Fruit fly (Drosophila melanogaster) whole organism, embryonic: ENCODE data around the gene chb.

Source experiments
- Atf6 ChIP-seq: fragments of 200-800 bp; sonication (Bioruptor generic); IDR thresholded peaks from 2 replicates; pipeline ENCODE4 v1.3.6; 2022; ENCODE audit warnings: missing biosample characterization, missing genetic modification characterization
- Bdp1 ChIP-seq: fragments of 200-800 bp; sonication (Bioruptor generic); optimal IDR thresholded peaks from 3 replicates; lab custom pipeline; 2016; ENCODE audit warnings: missing biosample characterization, missing genetic modification characterization
- CG10366 ChIP-seq: fragments of 200-800 bp; sonication (Bioruptor generic); IDR thresholded peaks from 2 replicates; pipeline ENCODE4 v1.3.6; 2022; ENCODE audit warnings: missing biosample characterization, missing genetic modification characterization
- CG10959 ChIP-seq: fragments of 200-800 bp; sonication (Bioruptor generic); IDR thresholded peaks from 2 replicates; pipeline ENCODE4 v1.3.6; 2022; ENCODE audit warnings: missing biosample characterization, missing genetic modification characterization
- CG11456 ChIP-seq: fragments of 200-800 bp; sonication (Bioruptor generic); IDR thresholded peaks from 3 replicates; pipeline ENCODE4 v1.3.6; 2022; ENCODE audit warnings: missing biosample characterization, missing genetic modification characterization
- CG12236 ChIP-seq: fragments of 200-800 bp; sonication (Bioruptor generic); optimal IDR thresholded peaks from 2 replicates; lab custom pipeline; 2016; ENCODE audit warnings: missing biosample characterization, missing genetic modification characterization
- CG13894 ChIP-seq: fragments of 200-800 bp; sonication (Bioruptor generic); optimal IDR thresholded peaks from 3 replicates; lab custom pipeline; 2018; ENCODE audit warnings: missing biosample characterization, mild to moderate bottlenecking, missing genetic modification characterization, moderate library complexity
- CG14050 ChIP-seq: fragments of 200-800 bp; sonication (Bioruptor generic); IDR thresholded peaks from 3 replicates; pipeline ENCODE4 v1.3.6; 2022; ENCODE audit warnings: missing biosample characterization, missing genetic modification characterization
- CG15601 ChIP-seq: fragments of 200-800 bp; sonication (Bioruptor generic); optimal IDR thresholded peaks from 3 replicates; lab custom pipeline; 2019; ENCODE audit warnings: missing biosample characterization, mild to moderate bottlenecking, missing genetic modification characterization, moderate library complexity
- CG17385 ChIP-seq: fragments of 200-800 bp; sonication (Bioruptor generic); optimal IDR thresholded peaks from 3 replicates; lab custom pipeline; 2018; ENCODE audit warnings: missing biosample characterization, mild to moderate bottlenecking, missing genetic modification characterization
- CG18262 ChIP-seq: fragments of 200-800 bp; optimal IDR thresholded peaks from 3 replicates; lab custom pipeline; 2019; ENCODE audit warnings: missing biosample characterization, mild to moderate bottlenecking, missing genetic modification characterization, moderate library complexity
- CG18599 ChIP-seq: fragments of 200-800 bp; sonication (Bioruptor generic); optimal IDR thresholded peaks from 3 replicates; lab custom pipeline; 2017; ENCODE audit warnings: missing biosample characterization, missing genetic modification characterization, mild to moderate bottlenecking, moderate library complexity, missing genetic modification reagents
- CG30431 ChIP-seq: fragments of 200-800 bp; sonication (Bioruptor generic); optimal IDR thresholded peaks from 2 replicates; lab custom pipeline; 2017; ENCODE audit warnings: missing biosample characterization, missing genetic modification characterization
- CG31365 ChIP-seq: fragments of 200-800 bp; sonication (Bioruptor generic); optimal IDR thresholded peaks from 2 replicates; lab custom pipeline; 2018; ENCODE audit warnings: missing biosample characterization, mild to moderate bottlenecking, missing genetic modification characterization
- CG31441 ChIP-seq: fragments of 200-800 bp; sonication (Bioruptor generic); IDR thresholded peaks from 2 replicates; pipeline ENCODE4 v1.3.6; 2022; ENCODE audit warnings: missing biosample characterization, missing genetic modification characterization
- CG33213 ChIP-seq: fragments of 200-800 bp; sonication (Bioruptor generic); optimal IDR thresholded peaks from 3 replicates; lab custom pipeline; 2016; ENCODE audit warnings: missing biosample characterization, missing genetic modification characterization
- CG6765 ChIP-seq: fragments of 200-800 bp; sonication (Bioruptor generic); optimal IDR thresholded peaks from 3 replicates; lab custom pipeline; 2017; ENCODE audit warnings: missing biosample characterization, mild to moderate bottlenecking, missing genetic modification characterization
- CG7963 ChIP-seq: fragments of 200-800 bp; sonication (Bioruptor generic); IDR thresholded peaks from 3 replicates; pipeline ENCODE4 v1.3.6; 2022; ENCODE audit warnings: missing biosample characterization, missing genetic modification characterization; ENCODE audit not compliant: partially characterized antibody
- CG7987 ChIP-seq: fragments of 200-800 bp; sonication (Bioruptor generic); optimal IDR thresholded peaks from 2 replicates; lab custom pipeline; 2018; ENCODE audit warnings: missing biosample characterization, mild to moderate bottlenecking, missing genetic modification characterization, moderate library complexity
- Deaf1 ChIP-seq: fragments of 200-800 bp; optimal IDR thresholded peaks from 3 replicates; lab custom pipeline; 2019; ENCODE audit warnings: missing biosample characterization, mild to moderate bottlenecking, missing genetic modification characterization, moderate library complexity
- Gsc ChIP-seq: fragments of 200-800 bp; sonication (Bioruptor generic); IDR thresholded peaks from 2 replicates; pipeline ENCODE4 v1.3.6; 2022; ENCODE audit warnings: missing biosample characterization, missing genetic modification characterization
- Gug ChIP-seq: fragments of 200-800 bp; sonication (Bioruptor generic); IDR thresholded peaks from 4 replicates; pipeline ENCODE4 v1.3.6; 2022; ENCODE audit warnings: missing biosample characterization, missing genetic modification characterization
- Med ChIP-seq: fragments of 200-800 bp; sonication (Bioruptor generic); peaks from one replicate; lab custom pipeline; 2016; ENCODE audit warnings: missing biosample characterization, missing genetic modification characterization, mild to moderate bottlenecking, inconsistent platforms, moderate library complexity
- Mrtf ChIP-seq: fragments of 200-800 bp; sonication (Bioruptor generic); IDR thresholded peaks from 3 replicates; pipeline ENCODE4 v1.3.6; 2022; ENCODE audit warnings: missing biosample characterization, missing genetic modification characterization
- NK7.1 ChIP-seq: fragments of 200-800 bp; sonication (Bioruptor generic); optimal IDR thresholded peaks from 3 replicates; lab custom pipeline; 2016; ENCODE audit warnings: missing biosample characterization, missing genetic modification characterization
- Neu2 ChIP-seq: fragments of 200-800 bp; sonication (Bioruptor generic); optimal IDR thresholded peaks from 3 replicates; lab custom pipeline; 2016; ENCODE audit warnings: missing biosample characterization, missing genetic modification characterization, borderline replicate concordance
- NfI ChIP-seq: fragments of 200-800 bp; sonication (Bioruptor generic); optimal IDR thresholded peaks from 3 replicates; lab custom pipeline; 2018; ENCODE audit warnings: missing biosample characterization, mild to moderate bottlenecking, missing genetic modification characterization, moderate library complexity
- Oli ChIP-seq: fragments of 200-800 bp; sonication (Bioruptor generic); optimal IDR thresholded peaks from 2 replicates; lab custom pipeline; 2018; ENCODE audit warnings: missing biosample characterization, mild to moderate bottlenecking, missing genetic modification characterization, moderate library complexity
- Ravus ChIP-seq: fragments of 200-800 bp; sonication (Bioruptor generic); IDR thresholded peaks from 2 replicates; pipeline ENCODE4 v1.3.6; 2022; ENCODE audit warnings: missing biosample characterization, missing genetic modification characterization
- Trl ChIP-seq, 3 experiments: fragments of >200 bp in 2 of 3; fragments of 200-800 bp in 1 of 3; sonication (Bioruptor generic) in 1 of 3; optimal IDR thresholded peaks; 2 replicates in 1 of 3; 3 replicates in 2 of 3; lab custom pipeline; 2016 to 2017; ENCODE audit warnings: missing biosample characterization in 1 of 3, missing genetic modification characterization in 1 of 3
- az2 ChIP-seq: fragments of 200-800 bp; sonication (Bioruptor generic); optimal IDR thresholded peaks from 3 replicates; lab custom pipeline; 2016; ENCODE audit warnings: missing biosample characterization, missing genetic modification characterization
- cg ChIP-seq: fragments of 200-800 bp; sonication (Bioruptor generic); optimal IDR thresholded peaks from 3 replicates; lab custom pipeline; 2019; ENCODE audit warnings: missing biosample characterization, mild to moderate bottlenecking, missing genetic modification characterization, moderate library complexity
- chinmo ChIP-seq: fragments of 200-800 bp; sonication (Bioruptor generic); IDR thresholded peaks from 4 replicates; pipeline ENCODE4 v1.3.6; 2022; ENCODE audit warnings: missing biosample characterization, missing genetic modification characterization; ENCODE audit not compliant: partially characterized antibody
- disco-r ChIP-seq: fragments of 200-800 bp; sonication (Bioruptor generic); optimal IDR thresholded peaks from 2 replicates; lab custom pipeline; 2016; ENCODE audit warnings: missing biosample characterization, missing genetic modification characterization
- dmrt11E ChIP-seq: fragments of 200-800 bp; sonication (Bioruptor generic); optimal IDR thresholded peaks from 3 replicates; lab custom pipeline; 2018; ENCODE audit warnings: missing biosample characterization, mild to moderate bottlenecking, missing genetic modification characterization, moderate library complexity
- esg ChIP-seq: fragments of 200-800 bp; sonication (Bioruptor generic); conservative IDR thresholded peaks from 2 replicates; pipeline ENCODE4 v1.3.6; 2022; ENCODE audit warnings: missing biosample characterization, missing genetic modification characterization
- ewg ChIP-seq: fragments of 200-800 bp; sonication (Bioruptor generic); optimal IDR thresholded peaks from 3 replicates; lab custom pipeline; 2017; ENCODE audit warnings: mild to moderate bottlenecking, missing biosample characterization, missing genetic modification reagents, missing genetic modification characterization
- gcm ChIP-seq: fragments of 200-800 bp; sonication (Bioruptor generic); optimal IDR thresholded peaks from 2 replicates; lab custom pipeline; 2019; ENCODE audit warnings: missing biosample characterization, mild to moderate bottlenecking, missing genetic modification characterization, moderate library complexity
- kah ChIP-seq: fragments of 200-800 bp; sonication (Bioruptor generic); optimal IDR thresholded peaks from 2 replicates; lab custom pipeline; 2018; ENCODE audit warnings: missing biosample characterization, mild to moderate bottlenecking, missing genetic modification characterization
- ken ChIP-seq: fragments of 200-800 bp; sonication (Bioruptor generic); IDR thresholded peaks from 3 replicates; pipeline ENCODE4 v1.3.6; 2022; ENCODE audit warnings: missing biosample characterization, missing genetic modification characterization
- lmd ChIP-seq: fragments of 200-800 bp; sonication (Bioruptor generic); IDR thresholded peaks from 2 replicates; pipeline ENCODE4 v1.3.6; 2022; ENCODE audit warnings: missing biosample characterization, missing genetic modification characterization
- pb ChIP-seq: fragments of 200-800 bp; sonication (Bioruptor generic); optimal IDR thresholded peaks from 3 replicates; lab custom pipeline; 2016; ENCODE audit warnings: missing biosample characterization, missing genetic modification characterization
- prd ChIP-seq, 3 experiments: fragments of >200 bp in 2 of 3; fragments of 200-800 bp in 1 of 3; sonication (Bioruptor generic) in 1 of 3; optimal IDR thresholded peaks in 2 of 3; IDR thresholded peaks in 1 of 3; 2 replicates in 2 of 3; 3 replicates in 1 of 3; pipeline versions ENCODE4 v1.3.6 to Lab custom; 2017 to 2022; ENCODE audit warnings: missing biosample characterization in 1 of 3, missing genetic modification characterization in 1 of 3
- rib ChIP-seq: fragments of 200-800 bp; sonication (Bioruptor generic); IDR thresholded peaks from 2 replicates; pipeline ENCODE4 v1.3.6; 2022; ENCODE audit warnings: missing biosample characterization, missing genetic modification characterization
- scrt ChIP-seq: fragments of 200-800 bp; sonication (Bioruptor generic); optimal IDR thresholded peaks from 2 replicates; lab custom pipeline; 2018; ENCODE audit warnings: missing biosample characterization, mild to moderate bottlenecking, missing genetic modification characterization, moderate library complexity
- sd ChIP-seq: fragments of 200-800 bp; sonication (Bioruptor generic); optimal IDR thresholded peaks from 3 replicates; lab custom pipeline; 2018; ENCODE audit warnings: missing biosample characterization, mild to moderate bottlenecking, missing genetic modification characterization, moderate library complexity
- ttk ChIP-seq: fragments of 200-800 bp; sonication (Bioruptor generic); IDR thresholded peaks from 2 replicates; pipeline ENCODE4 v2.1.2; 2022; ENCODE audit warnings: missing biosample characterization, missing genetic modification characterization

The chb gene

DNA sequence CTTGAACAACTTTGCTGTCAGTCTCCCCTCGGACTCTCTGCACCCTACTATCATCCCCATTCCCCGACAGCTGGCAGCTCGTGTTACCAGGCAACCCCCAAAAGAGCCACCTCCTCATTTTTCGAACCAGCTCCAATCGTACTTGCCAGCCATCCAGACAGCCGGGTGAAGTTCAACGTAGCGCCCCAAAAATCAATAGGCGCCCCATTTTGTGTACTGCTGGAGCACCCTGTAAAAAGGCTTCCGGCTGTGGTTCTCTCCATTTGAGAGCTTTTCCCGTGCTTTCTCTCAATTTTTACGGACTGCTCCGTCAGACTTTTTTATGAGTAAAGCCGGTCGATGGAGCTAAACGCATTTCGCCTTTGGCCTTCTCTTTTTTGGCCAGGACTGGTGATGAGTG is 13.0 kb downstream of the chb start (continued):
- TF ChIP-seq CG6765 (GFP tag; lab: Kevin White, UChicago) (peak; percentile 13), Med (GFP tag; lab: Kevin White, UChicago) (peak; percentile 57), scrt (GFP tag; lab: Kevin White, UChicago) (peak; percentile 62), CG18599 (GFP tag; lab: Kevin White, UChicago) (peak; percentile 3), CG10366 (GFP tag; lab: Robert Waterston, UW) (peak; percentile 33; the same call in 1 of the 2 replicates), CG31441 (no peak), CG31365 (no peak)

DNA sequence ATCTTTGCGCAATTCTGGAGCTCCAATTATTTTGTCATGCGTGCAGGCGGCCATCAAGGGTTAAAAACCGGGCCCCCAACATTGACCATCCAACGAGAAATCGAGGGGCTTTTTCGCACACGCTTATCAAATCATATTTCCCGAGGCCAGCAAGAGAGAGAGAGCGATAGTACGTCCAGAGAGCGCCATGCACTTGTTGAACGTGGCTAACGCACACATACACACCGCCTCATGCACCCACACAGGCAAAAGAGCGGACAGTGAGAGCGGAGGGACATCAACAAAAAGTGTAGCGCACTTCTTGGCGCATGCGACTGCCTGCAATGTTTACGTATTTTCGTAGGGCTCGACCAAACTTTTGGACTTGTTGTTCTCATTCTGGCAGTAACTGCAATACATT is 13.8 kb downstream of the chb start:
- TF ChIP-seq Med (GFP tag; lab: Kevin White, UChicago) (peak; percentile 26), Trl (optimal IDR thresholded peaks at IDR 0.05; lab: Kevin White, UChicago) (peak; percentile 27 to 54), Trl (GFP tag; optimal IDR thresholded peaks at IDR 0.05; lab: Kevin White, UChicago) (no peak), ewg (peak; percentile 30), Gsc (no peak), kah (GFP tag; lab: Kevin White, UChicago) (no peak), Atf6 (GFP tag; lab: Robert Waterston, UW) (no peak), CG18262 (tag; lab: Kevin White, UChicago) (no peak), CG13894 (tag; lab: Kevin White, UChicago) (peak; percentile 29), scrt (GFP tag; lab: Kevin White, UChicago) (peak; percentile 99), cg (peak; percentile 23), chinmo (GFP tag; lab: Robert Waterston, UW) (0 out of 4 replicates have a peak, but pooled peaks have one; percentile 15)

DNA sequence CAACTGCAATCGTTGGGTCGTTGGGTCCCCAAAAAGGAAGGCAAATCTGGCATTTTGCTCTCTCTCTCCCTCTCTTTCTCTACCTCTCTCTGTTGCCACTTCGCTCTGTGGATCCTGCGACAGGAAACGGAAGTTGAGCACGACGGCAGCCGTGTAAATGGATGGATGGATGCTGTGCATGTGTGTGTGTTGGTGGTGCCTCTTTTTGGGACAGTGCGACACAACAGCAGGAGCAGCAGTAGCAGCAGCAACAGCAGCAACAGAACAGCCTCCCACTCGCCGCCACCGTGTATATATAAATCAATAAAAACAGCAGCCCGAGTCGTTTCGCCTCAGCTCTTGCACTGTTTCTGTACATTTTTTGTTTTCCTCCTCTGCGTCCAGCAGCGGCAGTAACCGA is 19.4 kb downstream of the chb start:
- TF ChIP-seq CG6765 (GFP tag; lab: Kevin White, UChicago) = peak; percentile 60
- no peak for TF ChIP-seq sd (tag; lab: Kevin White, UChicago)
- TF ChIP-seq Deaf1 (tag; lab: Kevin White, UChicago) = peak; percentile 28
- no peak for TF ChIP-seq NfI
- no peak for TF ChIP-seq CG12236 (GFP tag; lab: Kevin White, UChicago)
- peak; percentile 38 for TF ChIP-seq CG17385 (GFP tag; lab: Kevin White, UChicago)
- TF ChIP-seq CG11456 = no peak
- TF ChIP-seq lmd = no peak
- TF ChIP-seq disco-r (GFP tag; lab: Kevin White, UChicago) = no peak
- no peak for TF ChIP-seq Neu2
- no peak for TF ChIP-seq esg (GFP tag; lab: Robert Waterston, UW)
- TF ChIP-seq Oli (tag; lab: Kevin White, UChicago) = no peak
- no peak for TF ChIP-seq prd (optimal IDR thresholded peaks at IDR 0.05; lab: Kevin White, UChicago)
- no peak for TF ChIP-seq prd (GFP tag; IDR thresholded peaks at IDR 0.05; lab: Robert Waterston, UW)
- no peak for TF ChIP-seq az2 (GFP tag; lab: Kevin White, UChicago)
- TF ChIP-seq Gug (GFP tag; lab: Robert Waterston, UW) = no peak
- no peak for TF ChIP-seq rib
- TF ChIP-seq Ravus (GFP tag; lab: Robert Waterston, UW) = no peak
- no peak for TF ChIP-seq CG14050 (GFP tag; lab: Robert Waterston, UW)
- TF ChIP-seq CG7963 = no peak
- no peak for TF ChIP-seq gcm
- no peak for TF ChIP-seq CG7987 (GFP tag; lab: Kevin White, UChicago)
- no peak for TF ChIP-seq Mrtf (GFP tag; lab: Robert Waterston, UW)
- TF ChIP-seq ken (GFP tag; lab: Robert Waterston, UW) = no peak
- no peak for TF ChIP-seq CG30431
- TF ChIP-seq CG10959 (GFP tag; lab: Robert Waterston, UW) = no peak
- TF ChIP-seq CG33213 = no peak
- TF ChIP-seq ttk (GFP tag; lab: Robert Waterston, UW) = no peak
- TF ChIP-seq Bdp1 (GFP tag; lab: Kevin White, UChicago) = no peak
- no peak for TF ChIP-seq CG15601 (tag; lab: Kevin White, UChicago)
- TF ChIP-seq dmrt11E (tag; lab: Kevin White, UChicago) = no peak
- peak; percentile 66 for TF ChIP-seq scrt (GFP tag; lab: Kevin White, UChicago)
- TF ChIP-seq pb (GFP tag; lab: Kevin White, UChicago) = no peak
- no peak for TF ChIP-seq NK7.1
